Fruit fly (Drosophila melanogaster) whole organism, prepupa: Measurements from ENCODE around the gene CG32576.

Experiments used
- CG15336 ChIP-seq: fragments of 200-800 bp; sonication (Bioruptor generic); IDR thresholded peaks from 2 replicates; pipeline ENCODE4 v1.3.6; 2022; ENCODE audit warnings: missing biosample characterization, missing genetic modification characterization
- CG16779 ChIP-seq: fragments of 200-800 bp; sonication (Bioruptor generic); optimal IDR thresholded peaks from 3 replicates; lab custom pipeline; 2017; ENCODE audit warnings: missing biosample characterization, mild to moderate bottlenecking, missing genetic modification characterization
- CG6854 ChIP-seq: fragments of 200-800 bp; sonication (Bioruptor generic); optimal IDR thresholded peaks from 2 replicates; lab custom pipeline; 2017; ENCODE audit warnings: missing biosample characterization, mild to moderate bottlenecking, missing genetic modification characterization
- Ets96B ChIP-seq: fragments of 200-800 bp; optimal IDR thresholded peaks from 2 replicates; lab custom pipeline; 2019; ENCODE audit warnings: missing biosample characterization, mild to moderate bottlenecking, missing genetic modification characterization, moderate library complexity
- Lpt ChIP-seq: fragments of 200-800 bp; sonication (Bioruptor generic); optimal IDR thresholded peaks from 3 replicates; lab custom pipeline; 2016; ENCODE audit warnings: missing biosample characterization, missing genetic modification characterization
- OdsH ChIP-seq: fragments of 200-800 bp; sonication (Bioruptor generic); optimal IDR thresholded peaks from 3 replicates; lab custom pipeline; 2016; ENCODE audit warnings: missing biosample characterization, missing genetic modification characterization
- lz ChIP-seq: fragments of 200-800 bp; sonication (Bioruptor generic); optimal IDR thresholded peaks from 3 replicates; lab custom pipeline; 2016; ENCODE audit warnings: missing biosample characterization, missing genetic modification characterization
- pdm3 ChIP-seq: fragments of 200-800 bp; sonication (Bioruptor generic); optimal IDR thresholded peaks from 3 replicates; lab custom pipeline; 2016; ENCODE audit warnings: missing biosample characterization, missing genetic modification characterization
- spab ChIP-seq: fragments of 200-800 bp; sonication (Bioruptor generic); optimal IDR thresholded peaks from 2 replicates; lab custom pipeline; 2017; ENCODE audit warnings: missing biosample characterization, mild to moderate bottlenecking, missing genetic modification characterization, missing genetic modification reagents

DNA sequence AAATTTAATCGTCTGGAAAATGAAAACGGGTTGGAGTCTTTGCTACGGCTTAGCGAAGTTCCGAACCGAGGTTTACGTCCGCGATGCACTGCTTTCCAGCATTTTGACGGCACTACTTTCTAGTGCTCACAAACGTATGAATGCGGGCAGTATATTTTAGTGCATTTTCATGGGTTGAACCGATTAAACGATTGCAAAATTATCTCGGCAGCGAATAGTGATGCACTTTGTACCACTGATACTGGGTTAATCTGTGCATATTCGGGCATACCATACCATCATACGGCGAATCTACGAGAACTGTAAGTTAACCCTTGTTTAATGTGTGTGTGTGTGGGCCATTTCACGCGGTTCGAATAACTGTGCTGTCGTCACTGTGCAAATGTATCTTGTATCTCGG lies 17.5 kb downstream of the CG32576 start, which contains the start of gene Mfe2:
- TF ChIP-seq CG15336 (GFP tag; lab: Robert Waterston, UW) (0 out of 2 replicates have a peak, but pooled peaks have one; percentile 35), CG6854 (GFP tag; lab: Kevin White, UChicago) (peak; percentile 49), Lpt (GFP tag; lab: Kevin White, UChicago) (no peak), lz (GFP tag; lab: Kevin White, UChicago) (peak; percentile 12), OdsH (no peak), CG16779 (tag; lab: Kevin White, UChicago) (no peak), pdm3 (GFP tag; lab: Kevin White, UChicago) (no peak), Ets96B (tag; lab: Kevin White, UChicago) (peak; percentile 24), spab (GFP tag; lab: Kevin White, UChicago) (peak; percentile 31)
